Worm (Caenorhabditis elegans): Measurements from ENCODE around the gene sec-10.
A peak's percentile ranks its signal among the peaks of the same experiment; 100 is the strongest.

Gene sec-10

DNA sequence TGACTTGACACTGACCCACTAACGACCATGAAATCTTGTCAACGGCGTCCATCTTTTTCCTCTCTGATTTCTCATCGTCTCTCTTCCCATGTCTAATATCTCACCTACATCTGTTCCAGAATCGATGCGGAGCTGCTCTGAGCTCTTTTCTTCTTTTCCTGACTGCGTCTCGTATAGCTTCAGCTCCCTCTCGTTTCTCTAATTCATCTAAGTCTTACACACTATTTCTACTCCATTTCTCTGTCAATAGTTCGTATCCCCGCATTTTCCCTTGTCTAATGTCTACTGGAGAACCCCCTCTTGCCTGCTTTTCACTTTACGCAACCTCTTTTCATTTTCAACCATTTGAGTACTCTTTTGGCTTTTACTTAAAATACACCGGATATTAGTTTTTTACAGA is 35.6 kb upstream of the sec-10 start, which contains the start of gene ric-3 (continued):
- TF ChIP-seq lin-35 (GFP tag; optimal IDR thresholded peaks at IDR 0.05) = peak in 1 of 3 experiments; percentile 33
- TF ChIP-seq K12H6.12 (tag; optimal IDR thresholded peaks at IDR 0.05) = peak; percentile 35
- no peak for TF ChIP-seq snpc-3.4 (tag; optimal IDR thresholded peaks at IDR 0.05)
- TF ChIP-seq aptf-2 (GFP tag; conservative IDR thresholded peaks at IDR 0.05) = no peak
- TF ChIP-seq ztf-25 (GFP tag; IDR thresholded peaks at IDR 0.05) = no peak
- no peak for TF ChIP-seq F52B5.7 (tag; optimal IDR thresholded peaks at IDR 0.05)
- no peak for TF ChIP-seq Y56A3A.18 (GFP tag; IDR thresholded peaks at IDR 0.05)
- 0 out of 2 replicates have a peak, but pooled peaks have one; percentile 17 for TF ChIP-seq mcd-1 (GFP tag; IDR thresholded peaks at IDR 0.05)
- no peak for TF ChIP-seq nhr-120 (GFP tag; IDR thresholded peaks at IDR 0.05)
- no peak for TF ChIP-seq atf-7 (tag; optimal IDR thresholded peaks at IDR 0.05)
- TF ChIP-seq B0035.1 (tag; optimal IDR thresholded peaks at IDR 0.05) = no peak
- no peak for TF ChIP-seq zfh-2 (GFP tag; conservative IDR thresholded peaks at IDR 0.05)
- TF ChIP-seq lin-40 (tag; optimal IDR thresholded peaks at IDR 0.05) = peak; percentile 9
- TF ChIP-seq F57C9.4 (tag; optimal IDR thresholded peaks at IDR 0.05) = no peak
- TF ChIP-seq mes-4 (tag; optimal IDR thresholded peaks at IDR 0.05) = no peak

DNA sequence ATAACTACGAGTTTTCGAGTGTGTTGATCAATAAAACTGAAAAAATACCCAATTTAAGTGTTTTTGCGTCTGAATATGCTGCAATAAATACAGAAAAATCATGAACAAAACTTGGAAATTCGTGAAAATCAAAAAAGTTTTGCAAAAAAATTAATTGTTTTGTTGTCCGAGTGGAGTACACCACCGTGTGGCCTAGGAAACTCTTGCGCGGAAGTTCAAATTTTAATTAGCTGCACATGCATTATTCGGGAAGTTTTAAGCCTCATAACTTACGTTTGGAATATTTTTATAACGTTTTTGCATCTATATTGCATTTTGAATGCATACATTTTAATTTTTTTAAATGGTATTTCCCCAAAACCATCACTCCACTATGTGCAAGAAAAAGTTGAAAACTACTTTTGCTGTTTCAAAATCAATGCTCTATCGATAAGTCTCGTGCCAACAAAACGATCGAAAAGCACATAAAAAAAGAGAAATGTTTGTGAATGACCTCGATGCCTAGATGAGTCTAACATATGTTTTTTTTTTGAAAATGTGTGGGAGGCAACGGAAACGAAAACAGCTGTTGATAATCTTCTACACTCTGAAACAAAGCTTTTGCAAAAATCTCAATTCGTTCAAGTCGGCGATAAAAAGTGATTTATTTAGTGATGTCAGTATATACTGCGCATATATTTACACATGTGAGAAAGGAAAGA is 34.3 kb upstream of the sec-10 start:
- TF ChIP-seq ztf-26 (tag; optimal IDR thresholded peaks at IDR 0.05) = no peak
- peak; percentile 39 for TF ChIP-seq lsl-1 (GFP tag; optimal IDR thresholded peaks at IDR 0.05)
- peak; percentile 41 for TF ChIP-seq ZK185.1 (tag; optimal IDR thresholded peaks at IDR 0.05; ENCODE audit: poor library complexity, severe bottlenecking)
- TF ChIP-seq ztf-18 (tag; optimal IDR thresholded peaks at IDR 0.05) = no peak
- TF ChIP-seq nhr-80 (tag; optimal IDR thresholded peaks at IDR 0.05) = no peak
- no peak for TF ChIP-seq K11D2.4 (GFP tag; IDR thresholded peaks at IDR 0.05)
- TF ChIP-seq sptf-2 (GFP tag; optimal IDR thresholded peaks at IDR 0.05) = no peak
- TF ChIP-seq hlh-26 (GFP tag; conservative IDR thresholded peaks at IDR 0.05) = no peak
- TF ChIP-seq tbp1 (GFP tag; optimal IDR thresholded peaks at IDR 0.05) = no peak
- TF ChIP-seq lin-35 (GFP tag; optimal IDR thresholded peaks at IDR 0.05) = peak in 1 of 3 experiments; percentile 13
- no peak for TF ChIP-seq akir-1 (GFP tag; optimal IDR thresholded peaks at IDR 0.05)
- TF ChIP-seq hmg-1.2 (GFP tag; IDR thresholded peaks at IDR 0.05) = no peak
- TF ChIP-seq him-1 (tag; optimal IDR thresholded peaks at IDR 0.05) = peak; percentile 36
- 0 out of 2 replicates have a peak, but pooled peaks have one; percentile 9 for TF ChIP-seq aptf-2 (GFP tag; conservative IDR thresholded peaks at IDR 0.05)
- no peak for TF ChIP-seq ztf-25 (GFP tag; IDR thresholded peaks at IDR 0.05)
- TF ChIP-seq mel-28 (tag; optimal IDR thresholded peaks at IDR 0.05; ENCODE audit: borderline replicate concordance) = no peak
- no peak for TF ChIP-seq sea-2 (GFP tag; IDR thresholded peaks at IDR 0.05)
- TF ChIP-seq ama-1 (optimal IDR thresholded peaks at IDR 0.05) = no peak
- TF ChIP-seq ama-1 (GFP tag; optimal IDR thresholded peaks at IDR 0.05) = no peak
- no peak for TF ChIP-seq ztf-3 (GFP tag; optimal IDR thresholded peaks at IDR 0.05)
- 0 out of 2 replicates have a peak, but pooled peaks have one; percentile 50 for TF ChIP-seq bed-2 (GFP tag; IDR thresholded peaks at IDR 0.05)
- TF ChIP-seq B0261.1 (tag; optimal IDR thresholded peaks at IDR 0.05) = no peak
- peak in 1 of 2 experiments; percentile 5 for TF ChIP-seq let-607 (tag; optimal IDR thresholded peaks at IDR 0.05)
- TF ChIP-seq F33H1.4 (GFP tag; IDR thresholded peaks at IDR 0.05) = peak; percentile 34; the same call in 1 of the 2 replicates
- no peak for TF ChIP-seq Y53G8AR.9 (GFP tag; conservative IDR thresholded peaks at IDR 0.05)
- peak; percentile 89 for TF ChIP-seq lin-54 (GFP tag; optimal IDR thresholded peaks at IDR 0.05)
- TF ChIP-seq unc-130 (GFP tag; optimal IDR thresholded peaks at IDR 0.05) = peak; percentile 17
- TF ChIP-seq let-526 (GFP tag; IDR thresholded peaks at IDR 0.05) = 0 out of 2 replicates have a peak, but pooled peaks have one; percentile 46
- no peak for TF ChIP-seq F22D6.2 (tag; optimal IDR thresholded peaks at IDR 0.05)
- no peak for TF ChIP-seq ceh-40 (GFP tag; IDR thresholded peaks at IDR 0.05)
- TF ChIP-seq nfyb-1 (GFP tag; IDR thresholded peaks at IDR 0.05) = no peak
- TF ChIP-seq attf-5 (GFP tag; optimal IDR thresholded peaks at IDR 0.05) = no peak
- no peak for TF ChIP-seq sdz-38 (tag; optimal IDR thresholded peaks at IDR 0.05)
- TF ChIP-seq xnd-1 (tag; optimal IDR thresholded peaks at IDR 0.05) = peak; percentile 26
- TF ChIP-seq madf-8 (GFP tag; conservative IDR thresholded peaks at IDR 0.05) = no peak; the same call in 1 of the 2 replicates

Measured in whole organism, young adult.